Worm (Caenorhabditis elegans) whole organism, L4/young adult: Measurements from ENCODE around the gene Y54F10BM.6.

Source experiments
- W03F9.2 ChIP-seq: fragments of 150-350 bp; optimal IDR thresholded peaks from 2 replicates; lab custom pipeline; 2014; ENCODE audit warnings: missing biosample characterization, missing genetic modification characterization
- dao-5 ChIP-seq: sonication (generic microtip); optimal IDR thresholded peaks from 2 replicates; lab custom pipeline; 2016; ENCODE audit warnings: missing genotype, missing genetic modification characterization, moderate library complexity, missing compliant biosample characterization

DNA sequence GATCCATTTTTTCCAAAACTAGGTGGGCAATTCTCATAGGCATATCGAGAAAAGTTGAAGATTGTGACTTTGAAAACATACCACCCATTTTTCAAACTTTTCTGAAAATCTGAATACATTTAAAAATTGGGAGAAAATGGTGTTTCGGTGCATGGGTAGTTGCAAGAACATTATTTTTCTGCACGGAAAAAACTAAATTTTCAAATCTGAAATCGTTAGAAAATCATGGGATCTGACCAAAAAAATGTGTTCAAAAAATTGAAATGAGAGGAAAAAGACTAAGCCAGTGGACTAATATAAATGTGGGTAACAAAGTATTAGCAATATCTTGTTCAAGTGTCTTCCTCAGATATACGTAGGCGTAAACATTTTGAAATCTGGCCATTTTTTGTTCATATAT lies 4.2 kb upstream of the Y54F10BM.6 start, which contains the start of gene fbxa-43:
- TF ChIP-seq W03F9.2 (no peak), dao-5 (tag; lab: Kevin White, UChicago) (no peak)
